Worm (Caenorhabditis elegans) whole organism, L4 larva: Measurements from ENCODE around the gene T24D3.2.
A peak's percentile ranks its signal among the peaks of the same experiment; 100 is the strongest.

Source experiments
- F26F4.8 ChIP-seq: fragments of 200-800 bp; sonication (Bioruptor generic); conservative IDR thresholded peaks from 2 replicates; pipeline ENCODE4 v1.3.6; 2022; ENCODE audit warnings: missing genetic modification characterization, missing compliant biosample characterization
- F44E2.7 ChIP-seq: fragments of 200-800 bp; sonication (Bioruptor generic); IDR thresholded peaks from 2 replicates; pipeline ENCODE4 v2.1.2; 2022; ENCODE audit warnings: missing genetic modification characterization, missing compliant biosample characterization
- R02D3.7 ChIP-seq: fragments of 150-350 bp; sonication (generic microtip); optimal IDR thresholded peaks from 3 replicates; lab custom pipeline; 2014; ENCODE audit warnings: missing biosample characterization, missing genetic modification characterization
- T20F7.1 ChIP-seq: fragments of 200-800 bp; sonication (Bioruptor generic); optimal IDR thresholded peaks from 2 replicates; lab custom pipeline; 2018; ENCODE audit warnings: mild to moderate bottlenecking, missing genetic modification characterization, missing compliant biosample characterization
- T26A8.4 ChIP-seq: fragments of 200-800 bp; sonication (Bioruptor generic); IDR thresholded peaks from 2 replicates; pipeline ENCODE4 v1.3.6; 2022; ENCODE audit warnings: missing genetic modification characterization, missing compliant biosample characterization
- Y75B8A.6 ChIP-seq: fragments of 200-800 bp; sonication (Bioruptor generic); IDR thresholded peaks from 2 replicates; pipeline ENCODE4 v1.3.6; 2022; ENCODE audit warnings: missing genetic modification reagents, missing genetic modification characterization, missing compliant biosample characterization
- ZK546.5 ChIP-seq, 2 experiments: sonication (generic microtip); optimal IDR thresholded peaks; 2 replicates each; lab custom pipeline; 2017; ENCODE audit warnings: missing biosample characterization in 2 of 2, missing genetic modification characterization in 2 of 2
- attf-4 ChIP-seq: sonication (generic microtip); optimal IDR thresholded peaks from 3 replicates; lab custom pipeline; 2017; ENCODE audit warnings: missing biosample characterization, missing genetic modification characterization
- ceh-44 ChIP-seq: fragments of 200-800 bp; sonication (Bioruptor generic); IDR thresholded peaks from 2 replicates; pipeline ENCODE4 v1.3.6; 2022; ENCODE audit warnings: missing genetic modification reagents, missing genetic modification characterization, missing compliant biosample characterization
- ces-1 ChIP-seq: fragments of 150-350 bp; sonication (generic microtip); optimal IDR thresholded peaks from 4 replicates; lab custom pipeline; 2014; ENCODE audit warnings: missing biosample characterization, missing genetic modification reagents, missing genetic modification characterization
- cey-2 ChIP-seq: sonication (generic microtip); optimal IDR thresholded peaks from 3 replicates; lab custom pipeline; 2017; ENCODE audit warnings: missing genetic modification characterization, mild to moderate bottlenecking, missing compliant biosample characterization, antibody characterized with exemption, borderline replicate concordance; ENCODE audit not compliant: insufficient read depth
- ctbp-1 ChIP-seq: fragments of 200-800 bp; sonication (Bioruptor generic); IDR thresholded peaks from 2 replicates; pipeline ENCODE4 v1.3.6; 2022; ENCODE audit warnings: missing genetic modification reagents, missing genetic modification characterization, missing compliant biosample characterization
- daf-16 ChIP-seq, 3 experiments: sonication (generic microtip); optimal IDR thresholded peaks; 2 replicates each; lab custom pipeline; 2016 to 2017; ENCODE audit warnings: missing genetic modification characterization in 3 of 3, missing genetic modification reagents in 3 of 3, mild to moderate bottlenecking in 2 of 3, missing compliant biosample characterization in 2 of 3, missing biosample characterization in 1 of 3, moderate library complexity in 1 of 3
- dmd-8 ChIP-seq: fragments of 200-800 bp; sonication (Bioruptor generic); IDR thresholded peaks from 2 replicates; pipeline ENCODE4 v1.3.6; 2022; ENCODE audit warnings: missing genetic modification characterization, missing compliant biosample characterization
- egl-27 ChIP-seq: sonication (generic microtip); optimal IDR thresholded peaks from 3 replicates; lab custom pipeline; 2017; ENCODE audit warnings: missing biosample characterization, missing genetic modification reagents, missing genetic modification characterization
- egl-43 ChIP-seq: fragments of 200-800 bp; sonication (Bioruptor generic); IDR thresholded peaks from 2 replicates; pipeline ENCODE4 v1.3.6; 2022; ENCODE audit warnings: missing genetic modification reagents, missing genetic modification characterization, missing compliant biosample characterization
- fos-1 ChIP-seq: fragments of 150-350 bp; optimal IDR thresholded peaks from 2 replicates; lab custom pipeline; 2014; ENCODE audit warnings: missing biosample characterization, missing genetic modification characterization
- hlh-11 ChIP-seq: fragments of 200-800 bp; sonication (Bioruptor generic); optimal IDR thresholded peaks from 2 replicates; lab custom pipeline; 2018; ENCODE audit warnings: mild to moderate bottlenecking, missing genetic modification characterization, missing compliant biosample characterization
- hmg-1.1 ChIP-seq: fragments of 200-800 bp; sonication (Bioruptor generic); IDR thresholded peaks from 2 replicates; pipeline ENCODE4 v1.3.6; 2022; ENCODE audit warnings: missing genetic modification reagents, missing genetic modification characterization, missing compliant biosample characterization
- jun-1 ChIP-seq: fragments of 150-350 bp; optimal IDR thresholded peaks from 2 replicates; lab custom pipeline; 2014; ENCODE audit warnings: missing biosample characterization, missing genetic modification reagents, missing genetic modification characterization
- lin-13 ChIP-seq: fragments of 150-350 bp; optimal IDR thresholded peaks from 2 replicates; lab custom pipeline; 2014; ENCODE audit warnings: missing biosample characterization, missing genetic modification reagents, missing genetic modification characterization
- lin-29 ChIP-seq: fragments of 200-800 bp; sonication (Bioruptor generic); IDR thresholded peaks from 2 replicates; pipeline ENCODE4 v1.3.6; 2022; ENCODE audit warnings: missing genetic modification reagents, missing genetic modification characterization, missing compliant biosample characterization
- lin-38 ChIP-seq: fragments of 200-800 bp; sonication (Bioruptor generic); IDR thresholded peaks from 2 replicates; pipeline ENCODE4 v1.3.6; 2022; ENCODE audit warnings: missing genetic modification reagents, missing genetic modification characterization, missing compliant biosample characterization
- lin-39 ChIP-seq: fragments of 150-350 bp; optimal IDR thresholded peaks from 2 replicates; lab custom pipeline; 2014; ENCODE audit warnings: missing biosample characterization, missing genetic modification reagents, missing genetic modification characterization
- lir-3 ChIP-seq: sonication (generic microtip); optimal IDR thresholded peaks from 2 replicates; lab custom pipeline; 2016; ENCODE audit warnings: mild to moderate bottlenecking, missing genetic modification characterization, missing compliant biosample characterization
- lsy-2 ChIP-seq, 2 experiments: fragments of 150-350 bp in 1 of 2; sonication (generic microtip) in 1 of 2; optimal IDR thresholded peaks; 2 replicates each; lab custom pipeline; 2014 to 2017; ENCODE audit warnings: missing biosample characterization in 2 of 2, missing genetic modification characterization in 2 of 2
- madf-5 ChIP-seq, 2 experiments: fragments of 200-800 bp; sonication (Bioruptor generic); IDR thresholded peaks; 2 replicates each; pipeline ENCODE4 v1.3.6; 2022; ENCODE audit warnings: missing compliant biosample characterization in 2 of 2, missing genetic modification characterization in 2 of 2
- mes-2 ChIP-seq: sonication (generic microtip); optimal IDR thresholded peaks from 2 replicates; lab custom pipeline; 2016; ENCODE audit warnings: missing genotype, mild to moderate bottlenecking, missing genetic modification characterization, missing compliant biosample characterization; ENCODE audit not compliant: poor library complexity, severe bottlenecking
- nhr-102 ChIP-seq: sonication (generic microtip); optimal IDR thresholded peaks from 2 replicates; lab custom pipeline; 2016; ENCODE audit warnings: mild to moderate bottlenecking, missing genetic modification characterization, moderate library complexity, missing compliant biosample characterization
- nhr-11 ChIP-seq: fragments of 150-350 bp; optimal IDR thresholded peaks from 2 replicates; lab custom pipeline; 2014; ENCODE audit warnings: missing biosample characterization, missing genetic modification characterization
- nhr-111 ChIP-seq: fragments of 200-800 bp; sonication (Bioruptor generic); optimal IDR thresholded peaks from 2 replicates; lab custom pipeline; 2018; ENCODE audit warnings: mild to moderate bottlenecking, missing genetic modification characterization, missing compliant biosample characterization
- nhr-25 ChIP-seq: sonication (generic microtip); optimal IDR thresholded peaks from 2 replicates; lab custom pipeline; 2017; ENCODE audit warnings: missing genetic modification characterization, mild to moderate bottlenecking, missing compliant biosample characterization, antibody characterized with exemption, moderate library complexity, borderline replicate concordance; ENCODE audit not compliant: insufficient read depth
- nhr-28 ChIP-seq: fragments of 150-350 bp; optimal IDR thresholded peaks from 2 replicates; lab custom pipeline; 2014; ENCODE audit warnings: missing biosample characterization, missing genetic modification characterization
- nhr-41 ChIP-seq: fragments of 200-800 bp; sonication (Bioruptor generic); IDR thresholded peaks from 2 replicates; pipeline ENCODE4 v1.3.6; 2022; ENCODE audit warnings: missing genetic modification reagents, missing genetic modification characterization, missing compliant biosample characterization
- nhr-48 ChIP-seq: sonication (generic microtip); optimal IDR thresholded peaks from 2 replicates; lab custom pipeline; 2016; ENCODE audit warnings: mild to moderate bottlenecking, missing genetic modification characterization, missing compliant biosample characterization
- nhr-77 ChIP-seq: fragments of 150-350 bp; optimal IDR thresholded peaks from 2 replicates; lab custom pipeline; 2014; ENCODE audit warnings: missing biosample characterization, missing genetic modification characterization
- pqm-1 ChIP-seq: sonication (generic microtip); optimal IDR thresholded peaks from 2 replicates; lab custom pipeline; 2017; ENCODE audit warnings: missing biosample characterization, missing genetic modification characterization
- saeg-2 ChIP-seq: fragments of 200-800 bp; sonication (Bioruptor generic); IDR thresholded peaks from 2 replicates; pipeline ENCODE4 v1.3.6; 2022; ENCODE audit warnings: missing genetic modification reagents, missing genetic modification characterization, missing compliant biosample characterization
- skn-1 ChIP-seq: fragments of 150-350 bp; optimal IDR thresholded peaks from 2 replicates; lab custom pipeline; 2014; ENCODE audit warnings: missing biosample characterization, missing genetic modification characterization
- snpc-1.2 ChIP-seq: fragments of 200-800 bp; sonication (Bioruptor generic); IDR thresholded peaks from 2 replicates; pipeline ENCODE4 v1.3.6; 2022; ENCODE audit warnings: missing genetic modification reagents, missing genetic modification characterization, missing compliant biosample characterization
- spr-1 ChIP-seq: sonication (generic microtip); optimal IDR thresholded peaks from 2 replicates; lab custom pipeline; 2016; ENCODE audit warnings: mild to moderate bottlenecking, missing genetic modification characterization, missing compliant biosample characterization
- tag-97 ChIP-seq: fragments of 200-800 bp; sonication (Bioruptor generic); IDR thresholded peaks from 2 replicates; pipeline ENCODE4 v1.3.6; 2022; ENCODE audit warnings: missing genetic modification characterization, missing compliant biosample characterization
- tra-1 ChIP-seq: fragments of 200-800 bp; sonication (Bioruptor generic); IDR thresholded peaks from 2 replicates; pipeline ENCODE4 v1.3.6; 2022; ENCODE audit warnings: missing genetic modification reagents, missing genetic modification characterization, missing compliant biosample characterization
- unc-39 ChIP-seq: sonication (generic microtip); optimal IDR thresholded peaks from 2 replicates; lab custom pipeline; 2017; ENCODE audit warnings: missing biosample characterization, missing genetic modification characterization
- zag-1 ChIP-seq: fragments of 150-350 bp; optimal IDR thresholded peaks from 2 replicates; lab custom pipeline; 2014; ENCODE audit warnings: missing biosample characterization, missing genetic modification characterization
- zfp-2 ChIP-seq: sonication (generic microtip); optimal IDR thresholded peaks from 2 replicates; lab custom pipeline; 2016; ENCODE audit warnings: mild to moderate bottlenecking, missing genetic modification characterization, missing compliant biosample characterization
- zip-2 ChIP-seq: fragments of 150-350 bp; optimal IDR thresholded peaks from 2 replicates; lab custom pipeline; 2014; ENCODE audit warnings: missing biosample characterization, missing genetic modification characterization
- ztf-11 ChIP-seq: fragments of 150-350 bp; optimal IDR thresholded peaks from 2 replicates; lab custom pipeline; 2014; ENCODE audit warnings: missing biosample characterization, missing genetic modification characterization
- ztf-7 ChIP-seq: fragments of 150-350 bp; optimal IDR thresholded peaks from 2 replicates; lab custom pipeline; 2014; ENCODE audit warnings: missing biosample characterization, missing genetic modification characterization

The T24D3.2 gene

DNA sequence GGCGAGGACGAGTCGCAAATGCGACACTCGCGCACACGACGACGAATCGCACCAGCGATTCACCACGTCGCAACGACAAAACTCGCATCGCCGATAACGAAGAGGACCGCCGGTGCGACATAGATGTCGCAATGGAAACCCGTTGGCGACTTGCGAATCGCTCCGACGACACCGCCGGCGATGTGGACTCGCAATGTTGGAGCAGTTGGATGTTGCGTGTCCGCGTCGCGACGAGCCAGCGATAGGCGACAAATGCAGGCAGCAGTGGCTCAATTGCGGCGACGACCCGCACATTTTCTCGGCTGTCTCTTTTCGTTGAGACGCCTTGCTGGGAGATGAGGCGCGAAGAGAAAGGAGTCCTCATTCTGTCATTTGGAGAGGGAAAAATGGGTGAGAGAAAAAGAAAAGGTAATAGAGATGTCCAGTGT is 26.6 kb downstream of the T24D3.2 start (continued):
- TF ChIP-seq ces-1 (GFP tag; lab: Kevin White, UChicago), result no peak
- no peak for TF ChIP-seq R02D3.7 (tag; lab: Kevin White, UChicago)
- peak; percentile 51; the same call in 1 of the 2 replicates for TF ChIP-seq F44E2.7 (GFP tag; lab: Robert Waterston, UW)
- TF ChIP-seq nhr-111 (GFP tag; lab: Kevin White, UChicago), result no peak
- TF ChIP-seq zag-1, result no peak
- no peak for TF ChIP-seq nhr-41 (GFP tag; lab: Robert Waterston, UW)
- no peak for TF ChIP-seq attf-4
- no peak for TF ChIP-seq F26F4.8 (GFP tag; lab: Robert Waterston, UW)
- TF ChIP-seq skn-1 (tag; lab: Kevin White, UChicago), result no peak
- peak; percentile 73; the same call in 1 of the 2 replicates for TF ChIP-seq egl-43 (GFP tag; lab: Robert Waterston, UW)
- no peak for TF ChIP-seq nhr-25
- no peak for TF ChIP-seq ZK546.5 (tag; optimal IDR thresholded peaks at IDR 0.05; lab: Kevin White, UChicago)
- TF ChIP-seq ztf-11 (tag; lab: Kevin White, UChicago), result no peak
- TF ChIP-seq T26A8.4 (GFP tag; lab: Robert Waterston, UW), result peak; percentile 50
- TF ChIP-seq lir-3 (tag; lab: Kevin White, UChicago), result no peak
- peak; percentile 58; the same call in 1 of the 2 replicates for TF ChIP-seq hmg-1.1 (GFP tag; lab: Robert Waterston, UW)

DNA sequence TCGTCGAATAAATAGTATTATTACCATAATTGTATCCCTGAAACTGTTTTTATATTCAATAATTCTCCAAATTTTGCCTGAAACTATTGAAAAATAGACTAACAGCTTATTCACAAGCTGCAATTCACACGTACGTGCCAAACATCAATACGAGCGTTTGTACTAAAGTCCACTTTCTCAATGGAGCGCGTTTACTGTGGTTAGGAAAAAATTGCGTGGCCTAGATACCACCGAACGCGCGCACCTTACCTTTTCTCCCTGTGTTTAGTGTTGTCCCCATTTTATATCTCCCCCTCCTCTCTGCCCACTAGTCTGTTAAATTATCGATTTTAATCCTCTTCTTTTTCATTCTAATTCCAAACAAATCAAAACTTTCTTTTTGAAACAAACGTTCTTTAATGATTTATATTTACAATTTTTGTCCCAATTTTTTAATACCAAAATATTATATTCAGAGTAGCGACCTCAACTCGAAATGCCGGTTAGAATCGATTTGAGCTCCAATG is 28.8 kb downstream of the T24D3.2 start, which contains the start of the genes T18D3.9 and T18D3.1:
Gene T18D3.9 (minus strand): TSS at position 168 of the 506 bp plus-strand sequence.
Gene T18D3.1 (plus strand): TSS at position 456 of the 506 bp plus-strand sequence.
- peak; percentile 41 for TF ChIP-seq nhr-11
- no peak for TF ChIP-seq cey-2
- TF ChIP-seq nhr-102, result no peak
- TF ChIP-seq ctbp-1 (GFP tag; lab: Robert Waterston, UW), result no peak
- peak; percentile 13 for TF ChIP-seq nhr-77 (tag; lab: Kevin White, UChicago)
- TF ChIP-seq saeg-2 (GFP tag; lab: Robert Waterston, UW), result no peak
- no peak for TF ChIP-seq dmd-8 (GFP tag; lab: Robert Waterston, UW)
- TF ChIP-seq snpc-1.2 (GFP tag; lab: Robert Waterston, UW), result no peak
- TF ChIP-seq madf-5 (GFP tag; IDR thresholded peaks at IDR 0.05; lab: Robert Waterston, UW), result no peak
- TF ChIP-seq egl-27 (tag; lab: Kevin White, UChicago), result no peak
- TF ChIP-seq skn-1 (tag; lab: Kevin White, UChicago), result no peak
- TF ChIP-seq lin-39 (tag; lab: Kevin White, UChicago), result no peak
- TF ChIP-seq zag-1, result no peak
- TF ChIP-seq ZK546.5 (tag; optimal IDR thresholded peaks at IDR 0.05; lab: Kevin White, UChicago), result no peak
- no peak for TF ChIP-seq zfp-2 (tag; lab: Kevin White, UChicago)
- TF ChIP-seq ceh-44 (GFP tag; lab: Robert Waterston, UW), result no peak
- peak; percentile 53 for TF ChIP-seq nhr-28
- no peak for TF ChIP-seq nhr-48
- no peak for TF ChIP-seq Y75B8A.6 (GFP tag; lab: Robert Waterston, UW)
- TF ChIP-seq lin-13 (GFP tag; lab: Kevin White, UChicago), result no peak
- TF ChIP-seq spr-1 (tag; lab: Kevin White, UChicago), result no peak
- TF ChIP-seq daf-16 (GFP tag; optimal IDR thresholded peaks at IDR 0.05; lab: Kevin White, UChicago), result no peak
- peak; percentile 22 for TF ChIP-seq daf-16 (tag; optimal IDR thresholded peaks at IDR 0.05; lab: Kevin White, UChicago)
- no peak for TF ChIP-seq pqm-1 (tag; lab: Kevin White, UChicago)
- TF ChIP-seq tag-97 (GFP tag; lab: Robert Waterston, UW), result no peak
- TF ChIP-seq T20F7.1, result no peak
- TF ChIP-seq hmg-1.1 (GFP tag; lab: Robert Waterston, UW), result 0 out of 2 replicates have a peak, but pooled peaks have one; percentile 44
- TF ChIP-seq R02D3.7 (tag; lab: Kevin White, UChicago), result no peak
- no peak for TF ChIP-seq ztf-7 (tag; lab: Kevin White, UChicago)
- peak; percentile 72 for TF ChIP-seq mes-2
- TF ChIP-seq tra-1, result no peak
- no peak for TF ChIP-seq zip-2 (tag; lab: Kevin White, UChicago)
- TF ChIP-seq jun-1, result no peak
- TF ChIP-seq hlh-11 (tag; lab: Kevin White, UChicago), result peak; percentile 32
- TF ChIP-seq fos-1 (tag; lab: Kevin White, UChicago), result no peak
- TF ChIP-seq ztf-11 (tag; lab: Kevin White, UChicago), result no peak
- TF ChIP-seq lin-29 (GFP tag; lab: Robert Waterston, UW), result no peak
- TF ChIP-seq lsy-2 (tag; optimal IDR thresholded peaks at IDR 0.05; lab: Kevin White, UChicago), result peak in 1 of 2 experiments; percentile 68
- TF ChIP-seq unc-39 (tag; lab: Kevin White, UChicago), result no peak
- peak; percentile 89 for TF ChIP-seq lin-38 (GFP tag; lab: Robert Waterston, UW)
